Fruit fly (Drosophila melanogaster): ENCODE results near the gene Sr-CIV.

- TF ChIP-seq psq (optimal IDR thresholded peaks at IDR 0.05) (no peak), Myc (optimal IDR thresholded peaks at IDR 0.05) (no peak), h (optimal IDR thresholded peaks at IDR 0.05) (no peak), insv (optimal IDR thresholded peaks at IDR 0.05) (no peak), ttk (optimal IDR thresholded peaks at IDR 0.05) (no peak)
Observed at dm6 chr2L:3572529-3573171, 48.8 kb upstream of the Sr-CIV start.
